Worm (Caenorhabditis elegans): ENCODE measurements around the gene T13F3.4.

DNA sequence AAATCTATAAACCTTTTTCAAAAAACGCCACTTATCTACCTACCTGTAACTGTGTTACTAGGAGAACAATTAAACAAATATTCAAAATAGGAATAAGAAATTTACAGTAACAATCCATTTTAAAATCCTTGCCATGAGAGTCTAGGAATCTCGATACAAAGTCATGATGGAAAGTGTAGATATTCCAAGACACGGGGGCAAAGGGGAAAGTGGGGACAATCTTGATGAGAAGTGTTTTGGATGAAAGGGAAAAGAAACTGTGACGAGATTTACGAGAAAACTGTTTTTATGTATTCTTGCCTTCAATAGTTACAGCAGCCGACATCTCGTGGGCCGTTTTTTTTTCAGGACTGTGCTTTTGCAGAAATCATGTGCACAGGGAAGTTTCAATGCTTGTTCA lies 15.7 kb upstream of the T13F3.4 start, which contains the start of gene F28G4.2:
- TF ChIP-seq him-1 (tag; optimal IDR thresholded peaks at IDR 0.05) (no peak), W03F9.2 (tag; optimal IDR thresholded peaks at IDR 0.05) (no peak), dao-5 (tag; optimal IDR thresholded peaks at IDR 0.05) (no peak)
